Fruit fly (Drosophila melanogaster) whole organism, embryonic: ENCODE data around the gene cu.
A peak's percentile ranks its signal among the peaks of the same experiment; 100 is the strongest.

ENCODE experiments used
- Abd-B ChIP-seq: fragments of 200-800 bp; sonication (Bioruptor generic); optimal IDR thresholded peaks from 2 replicates; lab custom pipeline; 2018; ENCODE audit warnings: missing biosample characterization, mild to moderate bottlenecking, missing genetic modification characterization, moderate library complexity
- CG10209 ChIP-seq: fragments of 200-800 bp; sonication (Bioruptor generic); optimal IDR thresholded peaks from 3 replicates; lab custom pipeline; 2017; ENCODE audit warnings: missing biosample characterization, mild to moderate bottlenecking, missing genetic modification characterization, missing genetic modification reagents
- CG10274 ChIP-seq: fragments of 200-800 bp; sonication (Bioruptor generic); optimal IDR thresholded peaks from 3 replicates; lab custom pipeline; 2017; ENCODE audit warnings: missing biosample characterization, mild to moderate bottlenecking, missing genetic modification characterization
- CG10462 ChIP-seq: fragments of 200-800 bp; sonication (Bioruptor generic); optimal IDR thresholded peaks from 2 replicates; lab custom pipeline; 2016; ENCODE audit warnings: missing biosample characterization, missing genetic modification characterization
- CG10543 ChIP-seq: fragments of 200-800 bp; sonication (Bioruptor generic); optimal IDR thresholded peaks from 3 replicates; lab custom pipeline; 2017; ENCODE audit warnings: missing biosample characterization, mild to moderate bottlenecking, missing genetic modification characterization, moderate library complexity
- CG11247 ChIP-seq: fragments of 200-800 bp; sonication (Bioruptor generic); IDR thresholded peaks from 2 replicates; pipeline ENCODE4 v1.3.6; 2022; ENCODE audit warnings: missing biosample characterization, missing genetic modification characterization
- CG12104 ChIP-seq: fragments of 200-800 bp; sonication (Bioruptor generic); optimal IDR thresholded peaks from 3 replicates; lab custom pipeline; 2016; ENCODE audit warnings: missing biosample characterization, missing genetic modification characterization
- CG1233 ChIP-seq: fragments of 200-800 bp; sonication (Bioruptor generic); optimal IDR thresholded peaks from 4 replicates; lab custom pipeline; 2018; ENCODE audit warnings: missing biosample characterization, mild to moderate bottlenecking, missing genetic modification characterization
- CG13624 ChIP-seq: fragments of 200-800 bp; sonication (Bioruptor generic); optimal IDR thresholded peaks from 2 replicates; lab custom pipeline; 2016; ENCODE audit warnings: missing biosample characterization, missing genetic modification characterization
- CG15601 ChIP-seq: fragments of 200-800 bp; sonication (Bioruptor generic); optimal IDR thresholded peaks from 3 replicates; lab custom pipeline; 2019; ENCODE audit warnings: missing biosample characterization, mild to moderate bottlenecking, missing genetic modification characterization, moderate library complexity
- CG1602 ChIP-seq: fragments of 200-800 bp; sonication (Bioruptor generic); optimal IDR thresholded peaks from 3 replicates; lab custom pipeline; 2016; ENCODE audit warnings: missing biosample characterization, missing genetic modification characterization
- CG17568 ChIP-seq: fragments of 200-800 bp; sonication (Bioruptor generic); optimal IDR thresholded peaks from 2 replicates; lab custom pipeline; 2018; ENCODE audit warnings: missing biosample characterization, mild to moderate bottlenecking, missing genetic modification characterization, moderate library complexity
- CG2120 ChIP-seq: fragments of 200-800 bp; sonication (Bioruptor generic); optimal IDR thresholded peaks from 3 replicates; lab custom pipeline; 2016; ENCODE audit warnings: missing biosample characterization, missing genetic modification characterization
- CG31365 ChIP-seq: fragments of 200-800 bp; sonication (Bioruptor generic); optimal IDR thresholded peaks from 2 replicates; lab custom pipeline; 2018; ENCODE audit warnings: missing biosample characterization, mild to moderate bottlenecking, missing genetic modification characterization
- CG32532 ChIP-seq: fragments of 200-800 bp; sonication (Bioruptor generic); IDR thresholded peaks from 2 replicates; pipeline ENCODE4 v1.3.6; 2022; ENCODE audit warnings: missing biosample characterization, missing genetic modification characterization
- CG32772 ChIP-seq: fragments of 200-800 bp; sonication (Bioruptor generic); IDR thresholded peaks from 2 replicates; pipeline ENCODE4 v1.3.6; 2022; ENCODE audit warnings: missing biosample characterization, missing genetic modification characterization
- CG3407 ChIP-seq: fragments of 200-800 bp; sonication (Bioruptor generic); optimal IDR thresholded peaks from 2 replicates; lab custom pipeline; 2018; ENCODE audit warnings: missing biosample characterization, mild to moderate bottlenecking, missing genetic modification characterization
- CG8089 ChIP-seq: fragments of 200-800 bp; sonication (Bioruptor generic); optimal IDR thresholded peaks from 3 replicates; lab custom pipeline; 2016; ENCODE audit warnings: missing biosample characterization, missing genetic modification characterization
- CG9609 ChIP-seq: fragments of 200-800 bp; sonication (Bioruptor generic); optimal IDR thresholded peaks from 3 replicates; lab custom pipeline; 2016; ENCODE audit warnings: missing biosample characterization, missing genetic modification characterization
- CG9797 ChIP-seq: fragments of 200-800 bp; sonication (Bioruptor generic); optimal IDR thresholded peaks from 3 replicates; lab custom pipeline; 2018; ENCODE audit warnings: missing biosample characterization, mild to moderate bottlenecking, missing genetic modification characterization
- CG9876 ChIP-seq: fragments of 200-800 bp; sonication (Bioruptor generic); optimal IDR thresholded peaks from 2 replicates; lab custom pipeline; 2016; ENCODE audit warnings: missing biosample characterization, missing genetic modification characterization
- D ChIP-seq, 2 experiments: fragments of 200-800 bp in 1 of 2; fragments of >200 bp in 1 of 2; sonication (Bioruptor generic) in 1 of 2; optimal IDR thresholded peaks; 2 replicates in 1 of 2; 3 replicates in 1 of 2; lab custom pipeline; 2017; ENCODE audit warnings: mild to moderate bottlenecking in 1 of 2, missing biosample characterization in 1 of 2, missing genetic modification characterization in 1 of 2, missing genetic modification reagents in 1 of 2
- Dll ChIP-seq: fragments of 200-800 bp; sonication (Bioruptor generic); IDR thresholded peaks from 4 replicates; pipeline ENCODE4 v1.3.6; 2022; ENCODE audit warnings: missing biosample characterization, missing genetic modification characterization; ENCODE audit not compliant: partially characterized antibody
- Dref ChIP-seq: fragments of 200-800 bp; sonication (Bioruptor generic); IDR thresholded peaks from 2 replicates; pipeline ENCODE4 v1.3.6; 2022; ENCODE audit warnings: missing biosample characterization, missing genetic modification characterization
- ERR ChIP-seq: fragments of 200-800 bp; sonication (Bioruptor generic); optimal IDR thresholded peaks from 2 replicates; lab custom pipeline; 2016; ENCODE audit warnings: missing biosample characterization, missing genetic modification characterization
- GATAe ChIP-seq: fragments of 200-800 bp; sonication (Bioruptor generic); conservative IDR thresholded peaks from 2 replicates; pipeline ENCODE4 v1.3.6; 2022; ENCODE audit warnings: missing biosample characterization, missing genetic modification characterization
- Nf-YB ChIP-seq: fragments of 200-800 bp; sonication (Bioruptor generic); optimal IDR thresholded peaks from 3 replicates; lab custom pipeline; 2019; ENCODE audit warnings: missing biosample characterization, mild to moderate bottlenecking, missing genetic modification characterization, moderate library complexity
- Sox102F ChIP-seq: fragments of 200-800 bp; sonication (Bioruptor generic); optimal IDR thresholded peaks from 2 replicates; lab custom pipeline; 2018; ENCODE audit warnings: missing biosample characterization, mild to moderate bottlenecking, missing genetic modification characterization, moderate library complexity
- Vsx1 ChIP-seq: fragments of 200-800 bp; sonication (Bioruptor generic); optimal IDR thresholded peaks from 2 replicates; lab custom pipeline; 2017; ENCODE audit warnings: missing biosample characterization, mild to moderate bottlenecking, missing genetic modification characterization, missing genetic modification reagents
- ara ChIP-seq: fragments of 200-800 bp; sonication (Bioruptor generic); IDR thresholded peaks from 2 replicates; pipeline ENCODE4 v1.3.6; 2022; ENCODE audit warnings: missing biosample characterization, missing genetic modification characterization
- bbx ChIP-seq: fragments of 200-800 bp; sonication (Bioruptor generic); IDR thresholded peaks from 2 replicates; pipeline ENCODE4 v1.3.6; 2022; ENCODE audit warnings: missing biosample characterization, missing genetic modification characterization; ENCODE audit not compliant: partially characterized antibody
- cato ChIP-seq: fragments of 200-800 bp; sonication (Bioruptor generic); optimal IDR thresholded peaks from 2 replicates; lab custom pipeline; 2016; ENCODE audit warnings: missing biosample characterization, missing genetic modification characterization, borderline replicate concordance
- chm ChIP-seq: fragments of 200-800 bp; sonication (Bioruptor generic); IDR thresholded peaks from 2 replicates; pipeline ENCODE4 v1.3.6; 2022; ENCODE audit warnings: missing biosample characterization, missing genetic modification characterization
- croc ChIP-seq: fragments of 200-800 bp; sonication (Bioruptor generic); conservative IDR thresholded peaks from 3 replicates; pipeline ENCODE4 v1.3.6; 2022; ENCODE audit warnings: missing biosample characterization, missing genetic modification characterization
- dan ChIP-seq: fragments of 200-800 bp; sonication (Bioruptor generic); IDR thresholded peaks from 2 replicates; pipeline ENCODE4 v1.3.6; 2022; ENCODE audit warnings: missing biosample characterization, missing genetic modification characterization
- disco-r ChIP-seq: fragments of 200-800 bp; sonication (Bioruptor generic); optimal IDR thresholded peaks from 2 replicates; lab custom pipeline; 2016; ENCODE audit warnings: missing biosample characterization, missing genetic modification characterization
- dysf ChIP-seq: fragments of 200-800 bp; sonication (Bioruptor generic); IDR thresholded peaks from 3 replicates; pipeline ENCODE4 v1.3.6; 2022; ENCODE audit warnings: missing biosample characterization, missing genetic modification characterization
- gsb-n ChIP-seq: fragments of 200-800 bp; sonication (Bioruptor generic); optimal IDR thresholded peaks from 3 replicates; lab custom pipeline; 2018; ENCODE audit warnings: missing biosample characterization, mild to moderate bottlenecking, missing genetic modification characterization
- insv ChIP-seq, 2 experiments: fragments of 200-800 bp; sonication (Bioruptor generic); optimal IDR thresholded peaks; 3 replicates each; lab custom pipeline; 2016 to 2018; ENCODE audit warnings: missing biosample characterization in 2 of 2, missing genetic modification characterization in 2 of 2
- nerfin-2 ChIP-seq: fragments of 200-800 bp; sonication (Bioruptor generic); IDR thresholded peaks from 2 replicates; pipeline ENCODE4 v1.3.6; 2022; ENCODE audit warnings: missing biosample characterization, missing genetic modification characterization; ENCODE audit not compliant: partially characterized antibody
- onecut ChIP-seq: fragments of 200-800 bp; sonication (Bioruptor generic); IDR thresholded peaks from 2 replicates; pipeline ENCODE4 v1.3.6; 2022; ENCODE audit warnings: missing biosample characterization, missing genetic modification characterization
- salm ChIP-seq: fragments of 200-800 bp; sonication (Bioruptor generic); optimal IDR thresholded peaks from 2 replicates; lab custom pipeline; 2018; ENCODE audit warnings: missing biosample characterization, mild to moderate bottlenecking, missing genetic modification characterization
- sc ChIP-seq, 3 experiments: fragments of >200 bp in 2 of 3; fragments of 200-800 bp in 1 of 3; sonication (Bioruptor generic) in 1 of 3; optimal IDR thresholded peaks; 2 replicates in 2 of 3; 3 replicates in 1 of 3; lab custom pipeline; 2017; ENCODE audit warnings: mild to moderate bottlenecking in 1 of 3, missing biosample characterization in 1 of 3, missing genetic modification characterization in 1 of 3, missing genetic modification reagents in 1 of 3
- vvl ChIP-seq: fragments of 200-800 bp; sonication (Bioruptor generic); IDR thresholded peaks from 2 replicates; pipeline ENCODE4 v1.3.6; 2022; ENCODE audit warnings: missing biosample characterization, missing genetic modification characterization
- wdn ChIP-seq: fragments of 200-800 bp; sonication (Bioruptor generic); IDR thresholded peaks from 2 replicates; pipeline ENCODE4 v1.3.6; 2022; ENCODE audit warnings: missing biosample characterization, missing genetic modification characterization
- z ChIP-seq: fragments of 200-800 bp; sonication (Bioruptor generic); IDR thresholded peaks from 3 replicates; pipeline ENCODE4 v1.3.6; 2022; ENCODE audit warnings: missing biosample characterization, missing genetic modification characterization
- zen2 ChIP-seq: fragments of 200-800 bp; sonication (Bioruptor generic); IDR thresholded peaks from 3 replicates; pipeline ENCODE4 v1.3.6; 2022; ENCODE audit warnings: missing biosample characterization, missing genetic modification characterization; ENCODE audit not compliant: partially characterized antibody
- zfh1 ChIP-seq: fragments of 200-800 bp; sonication (Bioruptor generic); IDR thresholded peaks from 3 replicates; pipeline ENCODE4 v1.3.6; 2022; ENCODE audit warnings: missing biosample characterization, missing genetic modification characterization

The cu gene

dm6 chr3R:11196648-11197388, 574 bp upstream of the cu start (continued):
- TF ChIP-seq CG32532 (GFP tag; lab: Robert Waterston, UW): peak; percentile 99
- peak; percentile 64; the same call in 1 of the 2 replicates for TF ChIP-seq dan (GFP tag; lab: Robert Waterston, UW)
- TF ChIP-seq CG1233 (GFP tag; lab: Kevin White, UChicago): peak; percentile 99
- peak; percentile 86 for TF ChIP-seq chm (GFP tag; lab: Robert Waterston, UW)
- peak; percentile 96 for TF ChIP-seq ara (GFP tag; lab: Robert Waterston, UW)
- peak; percentile 97 for TF ChIP-seq salm
- peak; percentile 99 for TF ChIP-seq croc (GFP tag; lab: Robert Waterston, UW)
- no peak; the same call in 1 of the 2 replicates for TF ChIP-seq bbx (GFP tag; lab: Robert Waterston, UW)
- peak; percentile 64 for TF ChIP-seq CG9876
- peak; percentile 100 for TF ChIP-seq Abd-B (GFP tag; lab: Kevin White, UChicago)
- TF ChIP-seq ERR (GFP tag; lab: Kevin White, UChicago): peak; percentile 39
- TF ChIP-seq disco-r (GFP tag; lab: Kevin White, UChicago): peak; percentile 31
- peak; percentile 96 for TF ChIP-seq Vsx1 (GFP tag; lab: Kevin White, UChicago)
- TF ChIP-seq CG32772 (GFP tag; lab: Robert Waterston, UW): peak; percentile 98
- TF ChIP-seq onecut (GFP tag; lab: Robert Waterston, UW): peak; percentile 95
- 0 out of 3 replicates have a peak, but pooled peaks have one; percentile 35 for TF ChIP-seq z (GFP tag; lab: Robert Waterston, UW)
- peak; percentile 87 for TF ChIP-seq cato (GFP tag; lab: Kevin White, UChicago)
- TF ChIP-seq CG10543 (GFP tag; lab: Kevin White, UChicago): peak; percentile 97
- peak; percentile 97 for TF ChIP-seq zfh1 (GFP tag; lab: Robert Waterston, UW)
- TF ChIP-seq CG11247 (GFP tag; lab: Robert Waterston, UW): peak; percentile 97
- TF ChIP-seq nerfin-2 (GFP tag; lab: Robert Waterston, UW): no peak
- TF ChIP-seq dysf (GFP tag; lab: Robert Waterston, UW): peak; percentile 99
- TF ChIP-seq CG15601 (tag; lab: Kevin White, UChicago): peak; percentile 98
- TF ChIP-seq gsb-n (tag; lab: Kevin White, UChicago): peak; percentile 98
- TF ChIP-seq CG9797 (GFP tag; lab: Kevin White, UChicago): peak; percentile 33
- TF ChIP-seq CG12104 (GFP tag; lab: Kevin White, UChicago): peak; percentile 98
- TF ChIP-seq CG17568 (GFP tag; lab: Kevin White, UChicago): peak; percentile 91
- peak; percentile 96 for TF ChIP-seq CG3407 (GFP tag; lab: Kevin White, UChicago)
- TF ChIP-seq Dref (GFP tag; lab: Robert Waterston, UW): peak; percentile 44
- peak; percentile 97 for TF ChIP-seq CG13624
- TF ChIP-seq CG10274 (GFP tag; lab: Kevin White, UChicago): peak; percentile 93
- TF ChIP-seq sc (optimal IDR thresholded peaks at IDR 0.05; lab: Kevin White, UChicago): no peak
- TF ChIP-seq sc (GFP tag; optimal IDR thresholded peaks at IDR 0.05; lab: Kevin White, UChicago): peak; percentile 97
- peak; percentile 91 for TF ChIP-seq CG10462
- TF ChIP-seq CG8089 (GFP tag; lab: Kevin White, UChicago): peak; percentile 63
- peak; percentile 88 for TF ChIP-seq CG9609
- peak; percentile 99 for TF ChIP-seq CG10209 (GFP tag; lab: Kevin White, UChicago)
- TF ChIP-seq CG2120: peak; percentile 98
- TF ChIP-seq Nf-YB (GFP tag; lab: Kevin White, UChicago): peak; percentile 89
- TF ChIP-seq GATAe (GFP tag; lab: Robert Waterston, UW): peak; percentile 98
- TF ChIP-seq zen2 (GFP tag; lab: Robert Waterston, UW): no peak
- peak; percentile 98 for TF ChIP-seq vvl (GFP tag; lab: Robert Waterston, UW)
- peak; percentile 97 for TF ChIP-seq CG1602
- TF ChIP-seq wdn (GFP tag; lab: Robert Waterston, UW): peak; percentile 97
- TF ChIP-seq insv (GFP tag; optimal IDR thresholded peaks at IDR 0.05; lab: Kevin White, UChicago): peak in 1 of 2 experiments; percentile 79
- no peak for TF ChIP-seq D (optimal IDR thresholded peaks at IDR 0.05; lab: Kevin White, UChicago)
- peak; percentile 99 for TF ChIP-seq D (GFP tag; optimal IDR thresholded peaks at IDR 0.05; lab: Kevin White, UChicago)
- TF ChIP-seq Dll (GFP tag; lab: Robert Waterston, UW): no peak
- TF ChIP-seq CG31365: peak; percentile 66
- peak; percentile 99 for TF ChIP-seq Sox102F (GFP tag; lab: Kevin White, UChicago)
